Worm (Caenorhabditis elegans) whole organism, early embryonic: ENCODE measurements around the gene ZK1098.6.

Source experiments
- B0310.2 ChIP-seq: sonication (generic microtip); optimal IDR thresholded peaks from 2 replicates; lab custom pipeline; 2016; ENCODE audit warnings: mild to moderate bottlenecking, missing genetic modification characterization, missing compliant biosample characterization
- F13C5.2 ChIP-seq: sonication (generic microtip); optimal IDR thresholded peaks from 2 replicates; lab custom pipeline; 2017; ENCODE audit warnings: mild to moderate bottlenecking, missing genetic modification characterization, inconsistent platforms, missing compliant biosample characterization
- aly-1 ChIP-seq: sonication (generic microtip); optimal IDR thresholded peaks from 2 replicates; lab custom pipeline; 2016; ENCODE audit warnings: missing genetic modification characterization, missing compliant biosample characterization
- ama-1 ChIP-seq: fragments of 150-350 bp; optimal IDR thresholded peaks from 2 replicates; lab custom pipeline; 2014
- ceh-13 ChIP-seq: fragments of 200-800 bp; sonication (Bioruptor generic); optimal IDR thresholded peaks from 2 replicates; lab custom pipeline; 2018; ENCODE audit warnings: mild to moderate bottlenecking, missing genetic modification characterization, missing compliant biosample characterization
- ceh-36 ChIP-seq: sonication (generic microtip); optimal IDR thresholded peaks from 2 replicates; lab custom pipeline; 2016; ENCODE audit warnings: missing genetic modification characterization, inconsistent platforms, missing compliant biosample characterization
- ets-7 ChIP-seq: sonication (generic microtip); optimal IDR thresholded peaks from 2 replicates; lab custom pipeline; 2016; ENCODE audit warnings: missing genotype, missing genetic modification characterization, missing compliant biosample characterization
- flt-1 ChIP-seq: fragments of 200-800 bp; sonication (Bioruptor generic); IDR thresholded peaks from 2 replicates; pipeline ENCODE4 v1.3.6; 2022; ENCODE audit warnings: missing genetic modification characterization, missing compliant biosample characterization
- hmbx-1 ChIP-seq: sonication (generic microtip); optimal IDR thresholded peaks from 2 replicates; lab custom pipeline; 2016; ENCODE audit warnings: mild to moderate bottlenecking, missing genetic modification characterization, missing compliant biosample characterization
- hmg-4 ChIP-seq: fragments of 200-800 bp; sonication (Bioruptor generic); optimal IDR thresholded peaks from 2 replicates; lab custom pipeline; 2018; ENCODE audit warnings: mild to moderate bottlenecking, missing genetic modification characterization, missing compliant biosample characterization
- hnd-1 ChIP-seq: sonication (generic microtip); optimal IDR thresholded peaks from 2 replicates; lab custom pipeline; 2016; ENCODE audit warnings: missing genetic modification characterization, missing compliant biosample characterization
- pes-1 ChIP-seq: fragments of 200-800 bp; sonication (Bioruptor generic); IDR thresholded peaks from 2 replicates; pipeline ENCODE4 v1.3.6; 2022; ENCODE audit warnings: missing genetic modification reagents, missing genetic modification characterization, missing compliant biosample characterization
- scrt-1 ChIP-seq: fragments of 200-800 bp; sonication (Bioruptor generic); IDR thresholded peaks from 2 replicates; pipeline ENCODE4 v1.3.6; 2022; ENCODE audit warnings: missing genetic modification characterization, missing compliant biosample characterization
- sea-1 ChIP-seq: fragments of 200-800 bp; sonication (Bioruptor generic); conservative IDR thresholded peaks from 2 replicates; pipeline ENCODE4 v1.3.6; 2022; ENCODE audit warnings: missing genetic modification characterization, missing compliant biosample characterization
- tbx-11 ChIP-seq: fragments of 200-800 bp; sonication (Bioruptor generic); IDR thresholded peaks from 2 replicates; pipeline ENCODE4 v1.3.6; 2022; ENCODE audit warnings: missing genetic modification characterization, missing compliant biosample characterization
- tbx-37 ChIP-seq: fragments of 200-800 bp; sonication (Bioruptor generic); conservative IDR thresholded peaks from 2 replicates; pipeline ENCODE4 v1.3.6; 2022; ENCODE audit warnings: missing genetic modification reagents, missing genetic modification characterization, missing compliant biosample characterization
- tra-4 ChIP-seq: sonication (generic microtip); optimal IDR thresholded peaks from 2 replicates; lab custom pipeline; 2017; ENCODE audit warnings: missing genetic modification characterization, missing compliant biosample characterization

The ZK1098.6 gene

DNA sequence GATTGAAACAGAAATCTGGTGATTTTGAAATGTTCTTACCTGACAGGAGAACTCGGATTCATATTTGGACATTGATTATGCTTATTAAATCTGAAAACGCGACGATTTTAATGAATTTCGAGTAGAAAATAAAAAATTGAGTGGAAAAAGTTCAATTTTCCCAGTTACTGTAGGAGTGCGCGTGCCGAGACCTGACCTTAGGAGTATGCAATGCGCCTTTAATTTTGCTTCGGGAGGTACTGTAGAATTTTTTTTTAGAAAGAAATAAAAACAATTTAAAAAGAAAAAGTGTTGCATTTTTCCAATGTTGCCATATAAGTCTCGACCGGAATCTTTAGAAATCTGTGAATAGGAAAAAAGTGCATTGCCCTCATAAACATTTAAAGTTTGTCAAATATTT lies 39.0 kb downstream of the ZK1098.6 start, which contains the start of gene C48B4.11:
TSS of gene C48B4.11 (minus strand) at position 143 of the 400 bp plus-strand sequence.
- TF ChIP-seq tra-4 (tag; lab: Kevin White, UChicago), result no peak
- TF ChIP-seq ceh-13, result no peak
- no peak for TF ChIP-seq flt-1
- TF ChIP-seq hnd-1 (tag; lab: Kevin White, UChicago), result no peak
- no peak for TF ChIP-seq F13C5.2 (tag; lab: Kevin White, UChicago)
- no peak for TF ChIP-seq aly-1 (tag; lab: Kevin White, UChicago)

DNA sequence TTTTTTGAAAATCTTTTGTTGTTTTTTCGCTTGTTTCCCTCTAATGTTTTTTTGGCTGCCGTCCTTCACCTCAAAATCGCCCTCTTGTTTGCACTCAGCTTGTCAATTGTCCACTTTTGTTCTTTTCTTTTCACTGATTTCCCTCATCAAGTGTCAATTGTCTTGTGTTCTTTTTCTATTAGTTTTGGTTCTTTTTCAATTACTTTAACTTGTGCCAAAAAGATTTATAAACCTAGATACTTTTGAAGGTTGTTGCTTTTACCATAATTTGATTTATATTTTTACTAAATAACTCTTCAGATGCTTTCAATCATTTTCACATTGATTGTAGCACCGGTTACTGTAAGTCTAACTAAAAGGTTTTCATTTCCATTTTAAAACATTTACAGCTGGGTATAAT lies 41.5 kb downstream of the ZK1098.6 start, which contains the start of gene C48B4.13:
TSS of gene C48B4.13 (plus strand) at position 301 of the 400 bp plus-strand sequence.
- no peak for TF ChIP-seq hnd-1 (tag; lab: Kevin White, UChicago)
- no peak for TF ChIP-seq ceh-13
- no peak for TF ChIP-seq hmbx-1 (tag; lab: Kevin White, UChicago)
- no peak for TF ChIP-seq sea-1 (GFP tag; lab: Robert Waterston, UW)
- no peak for TF ChIP-seq B0310.2 (tag; lab: Kevin White, UChicago)
- no peak for TF ChIP-seq aly-1 (tag; lab: Kevin White, UChicago)
- no peak for TF ChIP-seq tra-4 (tag; lab: Kevin White, UChicago)
- no peak for TF ChIP-seq hmg-4
- no peak for TF ChIP-seq flt-1
- TF ChIP-seq pes-1, result no peak
- no peak for TF ChIP-seq tbx-37 (GFP tag; lab: Robert Waterston, UW)
- no peak for TF ChIP-seq ceh-36
- TF ChIP-seq scrt-1, result no peak
- TF ChIP-seq F13C5.2 (tag; lab: Kevin White, UChicago), result no peak
- TF ChIP-seq tbx-11 (GFP tag; lab: Robert Waterston, UW), result no peak
- no peak for TF ChIP-seq ets-7
- no peak for TF ChIP-seq ama-1 (lab: Kevin White, UChicago)

DNA sequence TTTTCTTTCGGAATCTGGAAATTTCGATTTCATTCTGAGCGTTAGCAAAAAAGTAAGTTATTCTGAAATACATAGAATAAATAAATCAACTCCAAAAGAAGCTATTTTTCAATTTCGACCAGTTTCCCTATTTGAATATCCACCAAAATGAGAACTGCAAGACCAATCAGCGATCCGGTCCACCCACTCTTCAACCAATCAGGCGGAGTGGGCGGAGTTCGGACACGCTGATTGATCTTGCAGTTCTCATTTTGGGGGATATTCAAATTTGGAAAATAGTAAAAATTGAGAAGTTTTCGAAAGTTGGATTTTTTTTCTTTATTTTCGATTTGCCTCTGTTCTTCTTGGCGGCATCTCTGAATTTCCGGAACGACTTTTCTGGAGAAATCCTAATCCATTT lies 43.9 kb downstream of the ZK1098.6 start:
- no peak for TF ChIP-seq ets-7
- no peak for TF ChIP-seq sea-1 (GFP tag; lab: Robert Waterston, UW)
- TF ChIP-seq flt-1, result no peak
- TF ChIP-seq hnd-1 (tag; lab: Kevin White, UChicago), result no peak
- TF ChIP-seq hmg-4, result no peak
- TF ChIP-seq scrt-1, result no peak
- no peak for TF ChIP-seq tbx-11 (GFP tag; lab: Robert Waterston, UW)
- no peak for TF ChIP-seq hmbx-1 (tag; lab: Kevin White, UChicago)
- TF ChIP-seq ama-1 (lab: Kevin White, UChicago), result no peak
